Worm (Caenorhabditis elegans): ENCODE data around the gene arx-6.

The arx-6 gene

DNA sequence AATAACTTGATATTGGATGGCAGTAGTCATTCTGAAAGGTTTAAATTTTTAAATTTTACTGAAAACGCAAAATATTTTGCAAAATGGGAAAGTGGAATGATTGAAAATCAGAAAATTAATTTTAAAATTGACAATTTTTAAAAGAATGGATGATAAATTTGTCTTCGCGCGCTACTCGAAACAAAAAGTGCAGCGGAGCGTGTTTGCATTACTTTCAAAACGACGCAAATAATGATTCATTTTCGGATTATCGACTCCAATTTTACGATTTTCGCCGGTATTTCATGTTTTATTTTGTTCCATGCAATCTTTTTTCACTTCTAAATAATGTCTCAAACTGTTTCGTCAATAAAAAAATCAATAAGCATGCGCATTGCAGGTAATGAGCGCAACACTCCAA is at the start of gene arx-6, which contains the start of gene tost-1:
arx-6 (plus strand) TSS at position 378 of the 400 bp plus-strand sequence.
tost-1 (minus strand) TSS at position 31 of the 400 bp plus-strand sequence.
- TF ChIP-seq hmg-4 (GFP tag; optimal IDR thresholded peaks at IDR 0.05), result peak; percentile 35
- TF ChIP-seq ets-7 (tag; optimal IDR thresholded peaks at IDR 0.05), result no peak

DNA sequence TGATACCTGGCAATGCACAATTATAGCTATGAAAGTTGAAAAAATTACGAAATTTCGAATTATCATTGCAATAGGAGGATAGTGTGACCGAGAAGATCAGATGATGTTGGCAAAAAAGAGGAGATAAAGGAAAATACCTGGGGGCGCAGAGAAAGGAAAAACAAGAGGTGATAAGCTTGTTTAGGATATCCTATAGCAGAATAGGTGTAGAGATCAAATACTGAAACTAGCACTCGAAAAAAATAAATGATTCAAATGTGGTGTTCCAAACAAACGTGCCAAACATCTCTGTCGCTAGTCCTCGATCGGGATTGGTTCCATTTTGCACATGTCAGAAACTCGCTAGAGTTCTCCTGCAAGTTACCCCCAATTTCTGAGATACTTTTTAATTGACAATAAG is 49.0 kb upstream of the arx-6 start, which contains the start of gene F26A1.9:
F26A1.9 (minus strand) TSS at position 101 of the 400 bp plus-strand sequence.
- TF ChIP-seq scrt-1 (GFP tag; IDR thresholded peaks at IDR 0.05), result no peak
- no peak for TF ChIP-seq sea-1 (GFP tag; conservative IDR thresholded peaks at IDR 0.05)
- no peak for TF ChIP-seq hmbx-1 (tag; optimal IDR thresholded peaks at IDR 0.05)
- TF ChIP-seq tra-4 (tag; optimal IDR thresholded peaks at IDR 0.05), result no peak
- TF ChIP-seq ama-1 (optimal IDR thresholded peaks at IDR 0.05), result no peak
- no peak for TF ChIP-seq pes-1 (GFP tag; IDR thresholded peaks at IDR 0.05)
- no peak for TF ChIP-seq ets-7 (tag; optimal IDR thresholded peaks at IDR 0.05)
- no peak for TF ChIP-seq tbx-37 (GFP tag; conservative IDR thresholded peaks at IDR 0.05)
- no peak for TF ChIP-seq ceh-13 (GFP tag; optimal IDR thresholded peaks at IDR 0.05)
- no peak for TF ChIP-seq B0310.2 (tag; optimal IDR thresholded peaks at IDR 0.05)
- no peak for TF ChIP-seq ceh-36 (tag; optimal IDR thresholded peaks at IDR 0.05)
- no peak for TF ChIP-seq aly-1 (tag; optimal IDR thresholded peaks at IDR 0.05)
- no peak for TF ChIP-seq flt-1 (GFP tag; IDR thresholded peaks at IDR 0.05)
- TF ChIP-seq hnd-1 (tag; optimal IDR thresholded peaks at IDR 0.05), result no peak
- TF ChIP-seq hmg-4 (GFP tag; optimal IDR thresholded peaks at IDR 0.05), result no peak
- no peak for TF ChIP-seq tbx-11 (GFP tag; IDR thresholded peaks at IDR 0.05)
- no peak for TF ChIP-seq F13C5.2 (tag; optimal IDR thresholded peaks at IDR 0.05)

DNA sequence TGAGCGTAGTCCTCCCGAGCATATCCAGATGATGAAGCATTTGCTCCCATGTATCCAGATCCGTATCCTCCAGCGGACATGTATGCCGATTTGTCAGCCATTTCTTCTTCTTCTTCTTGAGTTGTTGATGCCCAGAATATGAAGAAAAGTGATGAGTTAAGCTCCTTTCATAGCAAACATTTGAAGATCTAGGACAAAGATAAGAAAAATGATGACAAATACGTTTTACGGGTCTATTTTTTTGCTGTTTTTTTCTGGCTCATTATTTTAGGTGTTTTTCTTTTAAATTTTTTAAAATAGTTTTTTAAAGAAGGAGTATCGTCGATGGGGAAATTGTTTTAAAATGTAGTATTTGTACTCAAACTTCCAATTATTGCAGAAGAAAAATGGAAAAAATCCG is 48.3 kb upstream of the arx-6 start, which contains the start of gene nspd-9:
nspd-9 (minus strand) TSS at position 101 of the 400 bp plus-strand sequence.
- no peak for TF ChIP-seq flt-1 (GFP tag; IDR thresholded peaks at IDR 0.05)
- TF ChIP-seq aly-1 (tag; optimal IDR thresholded peaks at IDR 0.05), result no peak
- TF ChIP-seq scrt-1 (GFP tag; IDR thresholded peaks at IDR 0.05), result no peak
- no peak for TF ChIP-seq sea-1 (GFP tag; conservative IDR thresholded peaks at IDR 0.05)
- no peak for TF ChIP-seq hmg-4 (GFP tag; optimal IDR thresholded peaks at IDR 0.05)
- TF ChIP-seq hmbx-1 (tag; optimal IDR thresholded peaks at IDR 0.05), result no peak
- no peak for TF ChIP-seq ets-7 (tag; optimal IDR thresholded peaks at IDR 0.05)
- TF ChIP-seq tra-4 (tag; optimal IDR thresholded peaks at IDR 0.05), result no peak
- TF ChIP-seq pes-1 (GFP tag; IDR thresholded peaks at IDR 0.05), result no peak
- no peak for TF ChIP-seq hnd-1 (tag; optimal IDR thresholded peaks at IDR 0.05)
- no peak for TF ChIP-seq tbx-37 (GFP tag; conservative IDR thresholded peaks at IDR 0.05)

- no peak for TF ChIP-seq flt-1 (GFP tag; IDR thresholded peaks at IDR 0.05)
- TF ChIP-seq ets-7 (tag; optimal IDR thresholded peaks at IDR 0.05), result no peak
- TF ChIP-seq hnd-1 (tag; optimal IDR thresholded peaks at IDR 0.05), result no peak
- TF ChIP-seq B0310.2 (tag; optimal IDR thresholded peaks at IDR 0.05), result no peak
- TF ChIP-seq ceh-13 (GFP tag; optimal IDR thresholded peaks at IDR 0.05), result no peak
- no peak for TF ChIP-seq tbx-11 (GFP tag; IDR thresholded peaks at IDR 0.05)
- no peak for TF ChIP-seq aly-1 (tag; optimal IDR thresholded peaks at IDR 0.05)
- no peak for TF ChIP-seq F13C5.2 (tag; optimal IDR thresholded peaks at IDR 0.05)
- TF ChIP-seq tra-4 (tag; optimal IDR thresholded peaks at IDR 0.05), result no peak
- TF ChIP-seq hmg-4 (GFP tag; optimal IDR thresholded peaks at IDR 0.05), result no peak
- no peak for TF ChIP-seq scrt-1 (GFP tag; IDR thresholded peaks at IDR 0.05)
- TF ChIP-seq ama-1 (optimal IDR thresholded peaks at IDR 0.05), result no peak
- no peak for TF ChIP-seq pes-1 (GFP tag; IDR thresholded peaks at IDR 0.05)
- TF ChIP-seq tbx-37 (GFP tag; conservative IDR thresholded peaks at IDR 0.05), result no peak
- TF ChIP-seq ceh-36 (tag; optimal IDR thresholded peaks at IDR 0.05), result no peak
- no peak for TF ChIP-seq hmbx-1 (tag; optimal IDR thresholded peaks at IDR 0.05)
- no peak for TF ChIP-seq sea-1 (GFP tag; conservative IDR thresholded peaks at IDR 0.05)
These were observed 41.0 kb upstream of the arx-6 start, which contains the start of the genes acbp-7 and F26A1.19 for ce11 chrIII:4837429-4837828. Gene acbp-7 (plus strand): TSS chrIII:4837729. Gene F26A1.19 (plus strand): TSS chrIII:4837731.

DNA sequence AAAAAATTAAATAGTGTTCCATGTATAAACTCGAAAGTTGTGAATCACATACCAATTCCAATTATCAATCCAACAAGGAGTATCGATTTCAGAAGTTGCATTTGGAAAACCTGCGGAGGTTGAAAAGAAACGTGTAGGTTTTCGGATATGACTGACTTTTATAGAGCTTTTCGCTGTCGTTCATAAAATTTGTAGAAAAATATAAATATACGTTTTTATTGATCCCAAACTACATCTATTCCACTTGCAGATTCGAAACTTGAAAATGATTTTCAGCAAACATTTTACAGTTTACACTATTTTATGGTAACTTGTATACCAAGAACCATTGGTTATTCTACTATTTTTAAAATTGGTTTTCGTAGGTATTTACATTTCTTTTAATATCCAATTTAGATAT is 36.3 kb upstream of the arx-6 start, which contains the start of gene clec-156:
clec-156 (minus strand) TSS at position 101 of the 400 bp plus-strand sequence.
- no peak for TF ChIP-seq hmbx-1 (tag; optimal IDR thresholded peaks at IDR 0.05)
- TF ChIP-seq hmg-4 (GFP tag; optimal IDR thresholded peaks at IDR 0.05), result no peak
- no peak for TF ChIP-seq tbx-11 (GFP tag; IDR thresholded peaks at IDR 0.05)
- TF ChIP-seq F13C5.2 (tag; optimal IDR thresholded peaks at IDR 0.05), result no peak
- TF ChIP-seq ceh-36 (tag; optimal IDR thresholded peaks at IDR 0.05), result no peak
- TF ChIP-seq B0310.2 (tag; optimal IDR thresholded peaks at IDR 0.05), result no peak
- no peak for TF ChIP-seq tra-4 (tag; optimal IDR thresholded peaks at IDR 0.05)
- TF ChIP-seq pes-1 (GFP tag; IDR thresholded peaks at IDR 0.05), result no peak
- TF ChIP-seq scrt-1 (GFP tag; IDR thresholded peaks at IDR 0.05), result no peak
- TF ChIP-seq flt-1 (GFP tag; IDR thresholded peaks at IDR 0.05), result no peak
- TF ChIP-seq hnd-1 (tag; optimal IDR thresholded peaks at IDR 0.05), result no peak
- no peak for TF ChIP-seq sea-1 (GFP tag; conservative IDR thresholded peaks at IDR 0.05)
- no peak for TF ChIP-seq aly-1 (tag; optimal IDR thresholded peaks at IDR 0.05)
- no peak for TF ChIP-seq ama-1 (optimal IDR thresholded peaks at IDR 0.05)
- no peak for TF ChIP-seq tbx-37 (GFP tag; conservative IDR thresholded peaks at IDR 0.05)
- TF ChIP-seq ceh-13 (GFP tag; optimal IDR thresholded peaks at IDR 0.05), result no peak
- no peak for TF ChIP-seq ets-7 (tag; optimal IDR thresholded peaks at IDR 0.05)

ce11 chrIII:4844327-4844726 is 34.1 kb upstream of the arx-6 start, which contains the start of the genes clec-157 and fkh-5:
Gene clec-157 (minus strand): TSS chrIII:4844427.
Gene fkh-5 (plus strand): TSS chrIII:4844662.
- TF ChIP-seq aly-1 (tag; optimal IDR thresholded peaks at IDR 0.05), result no peak
- no peak for TF ChIP-seq hmg-4 (GFP tag; optimal IDR thresholded peaks at IDR 0.05)
- TF ChIP-seq hnd-1 (tag; optimal IDR thresholded peaks at IDR 0.05), result no peak
- TF ChIP-seq pes-1 (GFP tag; IDR thresholded peaks at IDR 0.05), result no peak
- TF ChIP-seq tra-4 (tag; optimal IDR thresholded peaks at IDR 0.05), result no peak
- TF ChIP-seq ets-7 (tag; optimal IDR thresholded peaks at IDR 0.05), result no peak
- TF ChIP-seq flt-1 (GFP tag; IDR thresholded peaks at IDR 0.05), result no peak
- TF ChIP-seq F13C5.2 (tag; optimal IDR thresholded peaks at IDR 0.05), result no peak
- no peak for TF ChIP-seq scrt-1 (GFP tag; IDR thresholded peaks at IDR 0.05)
- no peak for TF ChIP-seq ama-1 (optimal IDR thresholded peaks at IDR 0.05)
- no peak for TF ChIP-seq tbx-11 (GFP tag; IDR thresholded peaks at IDR 0.05)
- TF ChIP-seq tbx-37 (GFP tag; conservative IDR thresholded peaks at IDR 0.05), result no peak
- TF ChIP-seq ceh-36 (tag; optimal IDR thresholded peaks at IDR 0.05), result no peak

- TF ChIP-seq tbx-11 (GFP tag; IDR thresholded peaks at IDR 0.05) (no peak), ama-1 (optimal IDR thresholded peaks at IDR 0.05) (no peak), pes-1 (GFP tag; IDR thresholded peaks at IDR 0.05) (no peak), tra-4 (tag; optimal IDR thresholded peaks at IDR 0.05) (no peak), aly-1 (tag; optimal IDR thresholded peaks at IDR 0.05) (no peak), hmg-4 (GFP tag; optimal IDR thresholded peaks at IDR 0.05) (no peak), B0310.2 (tag; optimal IDR thresholded peaks at IDR 0.05) (no peak), sea-1 (GFP tag; conservative IDR thresholded peaks at IDR 0.05) (no peak), ets-7 (tag; optimal IDR thresholded peaks at IDR 0.05) (no peak), F13C5.2 (tag; optimal IDR thresholded peaks at IDR 0.05) (no peak), flt-1 (GFP tag; IDR thresholded peaks at IDR 0.05) (no peak), tbx-37 (GFP tag; conservative IDR thresholded peaks at IDR 0.05) (no peak), hnd-1 (tag; optimal IDR thresholded peaks at IDR 0.05) (no peak)
These were observed 28.7 kb upstream of the arx-6 start, which contains the start of gene nonu-1 for ce11 chrIII:4849739-4850138. Gene nonu-1 (minus strand): TSS chrIII:4849907.

Data from whole organism, early embryonic.